Worm (Caenorhabditis elegans) whole organism, L1 larva: Measurements from ENCODE around the gene nhr-228.

Experiments used
- mep-1 ChIP-seq: fragments of 150-350 bp; optimal IDR thresholded peaks from 2 replicates; lab custom pipeline; 2014; ENCODE audit warnings: missing biosample characterization, missing genetic modification characterization
- nhr-76 ChIP-seq: sonication (generic microtip); optimal IDR thresholded peaks from 2 replicates; lab custom pipeline; 2017; ENCODE audit warnings: missing biosample characterization, missing genetic modification characterization
- skn-1 ChIP-seq: fragments of 150-350 bp; optimal IDR thresholded peaks from 2 replicates; lab custom pipeline; 2014; ENCODE audit warnings: missing biosample characterization, missing genetic modification characterization

DNA sequence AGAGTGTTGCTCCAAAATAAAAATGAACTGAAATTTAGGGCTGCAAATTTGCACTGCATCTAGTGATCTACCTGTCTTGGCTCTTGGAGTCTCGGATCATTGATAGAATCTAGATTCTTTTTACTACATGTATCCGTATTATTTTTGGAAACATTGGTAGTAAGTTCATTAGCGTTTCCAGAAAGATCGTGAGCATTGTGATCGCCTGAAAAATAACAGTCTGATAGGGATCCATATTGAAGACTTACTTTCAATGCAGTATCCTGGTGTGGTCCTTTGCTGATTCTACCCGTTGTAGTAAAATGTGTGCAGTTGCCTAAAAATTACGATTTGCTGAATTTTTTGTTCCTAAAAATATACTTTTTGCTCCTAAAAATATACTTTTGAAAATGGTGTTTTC, 24.8 kb downstream of the nhr-228 start:
- no peak for TF ChIP-seq mep-1 (tag; lab: Kevin White, UChicago)
- TF ChIP-seq skn-1 (tag; lab: Kevin White, UChicago), result no peak
- TF ChIP-seq nhr-76 (tag; lab: Kevin White, UChicago), result no peak
